Fruit fly (Drosophila melanogaster): ENCODE data around the gene msl-1.

msl-1 gene

DNA sequence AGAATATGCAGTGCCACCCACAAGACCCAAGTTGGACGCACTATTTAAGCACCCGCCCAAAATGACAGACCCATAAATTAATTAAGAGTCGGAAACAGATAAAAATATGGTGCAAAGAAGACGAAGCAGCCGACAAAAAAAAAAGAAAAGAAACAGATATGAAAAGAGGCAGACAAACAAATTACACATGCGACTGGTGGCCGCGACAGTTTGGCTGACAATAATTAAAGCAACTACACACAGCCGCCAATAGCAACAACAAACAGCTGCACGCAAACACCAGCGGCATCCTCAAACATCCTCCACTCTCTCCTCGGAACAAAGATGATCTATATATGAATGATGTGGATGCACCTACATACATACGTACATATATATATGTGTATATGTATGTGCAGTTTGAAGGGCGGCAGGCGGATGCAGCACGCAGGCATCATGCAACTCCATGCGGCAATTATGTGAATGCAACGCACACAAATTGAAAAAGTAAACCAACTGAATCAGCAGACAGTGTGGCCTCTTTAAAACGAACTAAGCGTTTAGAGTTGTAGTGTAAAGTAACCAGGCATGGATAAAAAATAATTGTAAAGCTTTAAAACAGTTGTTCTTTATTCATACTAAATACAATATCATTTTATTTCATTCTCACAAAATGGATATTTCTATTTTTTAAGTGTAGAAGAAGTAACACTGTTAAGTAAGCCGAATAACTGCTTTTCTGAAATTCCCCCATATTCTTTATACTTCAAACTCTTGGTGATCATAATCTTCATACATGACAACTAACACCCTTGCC is 40.5 kb downstream of the msl-1 start (continued):
- no peak for TF ChIP-seq CG17359 (tag; optimal IDR thresholded peaks at IDR 0.05)
- TF ChIP-seq BEAF-32 (GFP tag; optimal IDR thresholded peaks at IDR 0.05) = no peak
- peak; percentile 56 for TF ChIP-seq nmo (GFP tag; optimal IDR thresholded peaks at IDR 0.05)
- TF ChIP-seq CG15011 (GFP tag; optimal IDR thresholded peaks at IDR 0.05) = no peak
- no peak for TF ChIP-seq Dbx (GFP tag; IDR thresholded peaks at IDR 0.05)
- TF ChIP-seq Doc3 (GFP tag; IDR thresholded peaks at IDR 0.05; ENCODE audit: partially characterized antibody) = no peak
- TF ChIP-seq kay (GFP tag; optimal IDR thresholded peaks at IDR 0.05) = no peak
- TF ChIP-seq CoRest (tag; optimal IDR thresholded peaks at IDR 0.05) = peak; percentile 43
- no peak for TF ChIP-seq amos (GFP tag; IDR thresholded peaks at IDR 0.05; ENCODE audit: partially characterized antibody)
- peak; percentile 1 for TF ChIP-seq stwl (tag; optimal IDR thresholded peaks at IDR 0.05)
- no peak for TF ChIP-seq toy (GFP tag; IDR thresholded peaks at IDR 0.05)
- TF ChIP-seq BtbVII (GFP tag; optimal IDR thresholded peaks at IDR 0.05) = no peak
- TF ChIP-seq CG2889 (GFP tag; IDR thresholded peaks at IDR 0.05) = no peak
- no peak for TF ChIP-seq Nf-YC (tag; optimal IDR thresholded peaks at IDR 0.05)
- TF ChIP-seq esg (GFP tag; conservative IDR thresholded peaks at IDR 0.05) = peak; percentile 35; the same call in 1 of the 2 replicates
- TF ChIP-seq Camta (GFP tag; optimal IDR thresholded peaks at IDR 0.05) = no peak
- TF ChIP-seq gt (GFP tag; IDR thresholded peaks at IDR 0.05) = no peak
- TF ChIP-seq wdn (GFP tag; IDR thresholded peaks at IDR 0.05) = no peak
- no peak for TF ChIP-seq Hand (GFP tag; optimal IDR thresholded peaks at IDR 0.05)
- TF ChIP-seq sima (GFP tag; optimal IDR thresholded peaks at IDR 0.05) = no peak
- TF ChIP-seq CG10462 (GFP tag; optimal IDR thresholded peaks at IDR 0.05) = no peak
- no peak for TF ChIP-seq CG34376 (GFP tag; optimal IDR thresholded peaks at IDR 0.05)
- TF ChIP-seq CG3847 (GFP tag; IDR thresholded peaks at IDR 0.05) = 0 out of 2 replicates have a peak, but pooled peaks have one; percentile 18
- no peak for TF ChIP-seq Sin3A (optimal IDR thresholded peaks at IDR 0.05)
- TF ChIP-seq CG2875 (GFP tag; optimal IDR thresholded peaks at IDR 0.05) = peak; percentile 37
- TF ChIP-seq Lim3 (GFP tag; IDR thresholded peaks at IDR 0.05) = no peak
- no peak for TF ChIP-seq CG30431 (GFP tag; optimal IDR thresholded peaks at IDR 0.05)
- TF ChIP-seq CG31388 (GFP tag; optimal IDR thresholded peaks at IDR 0.05) = no peak
- TF ChIP-seq Fer3 (tag; optimal IDR thresholded peaks at IDR 0.05) = no peak
- no peak for TF ChIP-seq CG17361 (GFP tag; IDR thresholded peaks at IDR 0.05)
- no peak for TF ChIP-seq CG18262 (tag; optimal IDR thresholded peaks at IDR 0.05)
- no peak for TF ChIP-seq CG18011 (GFP tag; optimal IDR thresholded peaks at IDR 0.05)
- no peak for TF ChIP-seq CG8359 (GFP tag; optimal IDR thresholded peaks at IDR 0.05; ENCODE audit: borderline replicate concordance)
- no peak for TF ChIP-seq CG11560 (tag; IDR thresholded peaks at IDR 0.05)
- TF ChIP-seq Doc2 (GFP tag; IDR thresholded peaks at IDR 0.05) = no peak
- TF ChIP-seq cato (GFP tag; optimal IDR thresholded peaks at IDR 0.05; ENCODE audit: borderline replicate concordance) = no peak
- TF ChIP-seq dati (GFP tag; IDR thresholded peaks at IDR 0.05) = no peak
- TF ChIP-seq CG15073 (GFP tag; optimal IDR thresholded peaks at IDR 0.05) = no peak
- TF ChIP-seq CG18476 (GFP tag; optimal IDR thresholded peaks at IDR 0.05) = no peak
- TF ChIP-seq kni (GFP tag; optimal IDR thresholded peaks at IDR 0.05) = no peak
- TF ChIP-seq bab2 (GFP tag; optimal IDR thresholded peaks at IDR 0.05) = peak; percentile 13
- no peak for TF ChIP-seq CG17802 (tag; optimal IDR thresholded peaks at IDR 0.05)
- no peak for TF ChIP-seq hb (GFP tag; IDR thresholded peaks at IDR 0.05; ENCODE audit: partially characterized antibody)
- TF ChIP-seq CG11247 (GFP tag; IDR thresholded peaks at IDR 0.05) = no peak
- TF ChIP-seq phol (tag; optimal IDR thresholded peaks at IDR 0.05) = no peak
- TF ChIP-seq gro (GFP tag; optimal IDR thresholded peaks at IDR 0.05) = no peak
- TF ChIP-seq grn (GFP tag; optimal IDR thresholded peaks at IDR 0.05) = no peak
- peak; percentile 59 for TF ChIP-seq CG15601 (tag; optimal IDR thresholded peaks at IDR 0.05)
- TF ChIP-seq CG12219 (GFP tag; optimal IDR thresholded peaks at IDR 0.05) = peak; percentile 3
- TF ChIP-seq danr (GFP tag; IDR thresholded peaks at IDR 0.05) = no peak
